Fruit fly (Drosophila melanogaster) whole organism, wandering third instar larva: ENCODE measurements around the gene CG32085.

Experiments used
- CG9705 ChIP-seq: fragments of 200-800 bp; sonication (Bioruptor generic); optimal IDR thresholded peaks from 2 replicates; lab custom pipeline; 2018; ENCODE audit warnings: missing biosample characterization, mild to moderate bottlenecking, missing genetic modification characterization
- Dfd ChIP-seq: fragments of >200 bp; optimal IDR thresholded peaks from 2 replicates; lab custom pipeline; 2017; ENCODE audit warnings: missing biosample characterization, missing genetic modification characterization
- Hnf4 ChIP-seq: fragments of 200-800 bp; sonication (Bioruptor generic); optimal IDR thresholded peaks from 2 replicates; lab custom pipeline; 2016; ENCODE audit warnings: missing biosample characterization, mild to moderate bottlenecking, missing genetic modification characterization
- Myc ChIP-seq: fragments of >200 bp; optimal IDR thresholded peaks from 2 replicates; lab custom pipeline; 2017
- dl ChIP-seq, 2 experiments: fragments of 175-275, 200-275 bp in 1 of 2; fragments of 200-275 bp in 1 of 2; sonication (Bioruptor generic); optimal IDR thresholded peaks; lab custom pipeline; 2018; ENCODE audit warnings: mild to moderate bottlenecking in 2 of 2, missing biosample characterization in 2 of 2, missing genetic modification characterization in 2 of 2, moderate library complexity in 2 of 2; ENCODE audit not compliant: partially characterized antibody in 2 of 2, insufficient read depth in 1 of 2
- h ChIP-seq: fragments of 200-800 bp; sonication (Bioruptor generic); optimal IDR thresholded peaks from 3 replicates; lab custom pipeline; 2016; ENCODE audit warnings: missing biosample characterization, mild to moderate bottlenecking, missing genetic modification characterization
- psq ChIP-seq: fragments of 200-800 bp; sonication (Bioruptor generic); optimal IDR thresholded peaks from 3 replicates; lab custom pipeline; 2017; ENCODE audit warnings: missing biosample characterization, mild to moderate bottlenecking, missing genetic modification characterization, moderate library complexity

DNA sequence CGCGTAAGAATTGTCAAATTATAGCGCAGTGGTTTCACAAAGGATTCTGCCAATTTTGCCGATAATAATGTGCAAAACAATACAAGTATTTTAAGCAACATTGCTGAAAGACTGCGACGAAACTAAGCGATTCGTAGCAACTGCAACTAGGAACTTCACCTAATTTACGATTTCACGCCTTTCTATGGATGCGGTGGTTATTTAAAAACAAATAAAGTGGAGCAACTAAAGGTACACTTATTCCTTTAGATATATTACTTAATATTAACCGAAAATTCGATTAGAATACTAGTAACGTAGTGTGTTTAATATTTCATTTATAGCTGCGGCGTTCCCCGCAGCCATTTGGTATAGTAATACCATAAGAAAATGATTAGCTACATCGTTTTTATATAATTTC lies 34.2 kb downstream of the CG32085 start, which contains the start of gene CG6071:
- no peak for TF ChIP-seq psq
- no peak for TF ChIP-seq Dfd (GFP tag; lab: Kevin White, UChicago)
- no peak for TF ChIP-seq CG9705 (GFP tag; lab: Kevin White, UChicago)
- no peak for TF ChIP-seq Myc (lab: Kevin White, UChicago)
- no peak for TF ChIP-seq h (GFP tag; lab: Kevin White, UChicago)
- TF ChIP-seq Hnf4 (GFP tag; lab: Kevin White, UChicago), result no peak
- no peak for TF ChIP-seq dl (GFP tag; optimal IDR thresholded peaks at IDR 0.05; lab: Kevin White, UChicago; ENCODE audit: insufficient read depth in 1 of 2, partially characterized antibody in 2 of 2)
